Fruit fly (Drosophila melanogaster) whole organism, pupa: ENCODE measurements around the gene Chmp1.

Experiments used
- CG10348 ChIP-seq: fragments of 200-800 bp; sonication (Bioruptor generic); IDR thresholded peaks from 2 replicates; pipeline ENCODE4 v1.3.6; 2022; ENCODE audit warnings: missing biosample characterization, missing genetic modification characterization
- CG12605 ChIP-seq: fragments of 200-800 bp; sonication (Bioruptor generic); IDR thresholded peaks from 2 replicates; pipeline ENCODE4 v1.3.6; 2022; ENCODE audit warnings: missing biosample characterization, missing genetic modification characterization
- CG13204 ChIP-seq: fragments of 200-800 bp; sonication (Bioruptor generic); optimal IDR thresholded peaks from 2 replicates; lab custom pipeline; 2018; ENCODE audit warnings: missing biosample characterization, mild to moderate bottlenecking, missing genetic modification characterization, moderate library complexity
- CG14655 ChIP-seq: fragments of 200-800 bp; sonication (Bioruptor generic); optimal IDR thresholded peaks from 3 replicates; lab custom pipeline; 2017; ENCODE audit warnings: mild to moderate bottlenecking, missing biosample characterization, missing genetic modification reagents, missing genetic modification characterization
- CG15710 ChIP-seq: fragments of 200-800 bp; sonication (Bioruptor generic); optimal IDR thresholded peaks from 2 replicates; lab custom pipeline; 2018; ENCODE audit warnings: missing biosample characterization, mild to moderate bottlenecking, missing genetic modification characterization, moderate library complexity
- CG17806 ChIP-seq: fragments of 200-800 bp; sonication (Bioruptor generic); optimal IDR thresholded peaks from 2 replicates; lab custom pipeline; 2018; ENCODE audit warnings: missing biosample characterization, mild to moderate bottlenecking, missing genetic modification characterization, moderate library complexity
- CG32121 ChIP-seq: fragments of 200-800 bp; sonication (Bioruptor generic); IDR thresholded peaks from 2 replicates; pipeline ENCODE4 v1.3.6; 2022; ENCODE audit warnings: missing biosample characterization, missing genetic modification characterization
- CG34367 ChIP-seq: fragments of 200-800 bp; sonication (Bioruptor generic); optimal IDR thresholded peaks from 2 replicates; lab custom pipeline; 2018; ENCODE audit warnings: missing biosample characterization, mild to moderate bottlenecking, missing genetic modification characterization
- CG4496 ChIP-seq: fragments of 200-800 bp; sonication (Bioruptor generic); IDR thresholded peaks from 3 replicates; pipeline ENCODE4 v1.3.6; 2022; ENCODE audit warnings: missing biosample characterization, missing genetic modification characterization
- CG8159 ChIP-seq: fragments of 200-800 bp; sonication (Bioruptor generic); optimal IDR thresholded peaks from 3 replicates; lab custom pipeline; 2018; ENCODE audit warnings: missing biosample characterization, mild to moderate bottlenecking, missing genetic modification characterization, moderate library complexity
- CG8301 ChIP-seq: fragments of 200-800 bp; sonication (Bioruptor generic); optimal IDR thresholded peaks from 2 replicates; lab custom pipeline; 2018; ENCODE audit warnings: missing biosample characterization, mild to moderate bottlenecking, missing genetic modification characterization
- CG9948 ChIP-seq: fragments of 200-800 bp; sonication (Bioruptor generic); optimal IDR thresholded peaks from 2 replicates; lab custom pipeline; 2018; ENCODE audit warnings: missing biosample characterization, mild to moderate bottlenecking, missing genetic modification characterization, moderate library complexity
- D1 ChIP-seq: fragments of 200-800 bp; sonication (Bioruptor generic); optimal IDR thresholded peaks from 2 replicates; lab custom pipeline; 2018; ENCODE audit warnings: missing biosample characterization, mild to moderate bottlenecking, missing genetic modification characterization, moderate library complexity
- EcR ChIP-seq: fragments of 200-800 bp; sonication (Bioruptor generic); optimal IDR thresholded peaks from 3 replicates; lab custom pipeline; 2019; ENCODE audit warnings: missing biosample characterization, missing genetic modification characterization, mild to moderate bottlenecking, moderate library complexity, missing genetic modification reagents
- Ets98B ChIP-seq: fragments of 200-800 bp; sonication (Bioruptor generic); IDR thresholded peaks from 2 replicates; pipeline ENCODE4 v1.3.6; 2022; ENCODE audit warnings: missing biosample characterization, missing genetic modification characterization
- Pif1A ChIP-seq: fragments of 200-800 bp; sonication (Bioruptor generic); optimal IDR thresholded peaks from 3 replicates; lab custom pipeline; 2016; ENCODE audit warnings: missing biosample characterization, missing genetic modification characterization
- Pif1B ChIP-seq: fragments of 200-800 bp; sonication (Bioruptor generic); optimal IDR thresholded peaks from 3 replicates; lab custom pipeline; 2016; ENCODE audit warnings: missing biosample characterization, missing genetic modification characterization
- Snoo ChIP-seq: fragments of 200-800 bp; sonication (Bioruptor generic); optimal IDR thresholded peaks from 3 replicates; lab custom pipeline; 2017; ENCODE audit warnings: missing biosample characterization, mild to moderate bottlenecking, missing genetic modification characterization, inconsistent platforms
- fd96Ca ChIP-seq: fragments of 200-800 bp; sonication (Bioruptor generic); IDR thresholded peaks from 3 replicates; pipeline ENCODE4 v1.3.6; 2022; ENCODE audit warnings: missing biosample characterization, missing genetic modification characterization
- gl ChIP-seq: fragments of 200-800 bp; sonication (Bioruptor generic); optimal IDR thresholded peaks from 2 replicates; lab custom pipeline; 2018; ENCODE audit warnings: missing biosample characterization, mild to moderate bottlenecking, missing genetic modification characterization
- rn ChIP-seq: fragments of 200-800 bp; sonication (Bioruptor generic); IDR thresholded peaks from 2 replicates; pipeline ENCODE4 v1.3.6; 2022; ENCODE audit warnings: missing biosample characterization, missing genetic modification characterization

Chmp1 gene

dm6 chr3L:18643222-18643621 lies 40.6 kb downstream of the Chmp1 start:
- TF ChIP-seq CG17806: no peak
- TF ChIP-seq rn (GFP tag; lab: Robert Waterston, UW): no peak
- TF ChIP-seq CG32121 (GFP tag; lab: Robert Waterston, UW): no peak
- TF ChIP-seq CG13204 (GFP tag; lab: Kevin White, UChicago): no peak
- no peak for TF ChIP-seq CG10348
- no peak for TF ChIP-seq EcR (GFP tag; lab: Kevin White, UChicago)
- no peak for TF ChIP-seq Pif1B (GFP tag; lab: Kevin White, UChicago)
- TF ChIP-seq gl (tag; lab: Kevin White, UChicago): no peak
- no peak for TF ChIP-seq CG8159 (tag; lab: Kevin White, UChicago)
- TF ChIP-seq Ets98B (GFP tag; lab: Robert Waterston, UW): no peak
- TF ChIP-seq CG8301 (tag; lab: Kevin White, UChicago): no peak
- TF ChIP-seq Snoo: no peak
- TF ChIP-seq CG12605: no peak
- no peak for TF ChIP-seq CG9948 (tag; lab: Kevin White, UChicago)
- TF ChIP-seq Pif1A (GFP tag; lab: Kevin White, UChicago): no peak
- TF ChIP-seq CG4496 (GFP tag; lab: Robert Waterston, UW): no peak
- TF ChIP-seq fd96Ca (GFP tag; lab: Robert Waterston, UW): no peak
- TF ChIP-seq CG34367 (tag; lab: Kevin White, UChicago): no peak
- no peak for TF ChIP-seq CG15710
- no peak for TF ChIP-seq CG14655

dm6 chr3L:18640584-18641527 lies 43.0 kb downstream of the Chmp1 start:
- TF ChIP-seq CG13204 (GFP tag; lab: Kevin White, UChicago) (peak; percentile 45), CG8159 (tag; lab: Kevin White, UChicago) (peak; percentile 86), CG32121 (GFP tag; lab: Robert Waterston, UW) (peak; percentile 99), CG14655 (peak; percentile 96), CG15710 (peak; percentile 81), D1 (tag; lab: Kevin White, UChicago) (peak; percentile 15), CG34367 (tag; lab: Kevin White, UChicago) (peak; percentile 87), fd96Ca (GFP tag; lab: Robert Waterston, UW) (peak; percentile 96), CG8301 (tag; lab: Kevin White, UChicago) (peak; percentile 96), CG10348 (peak; percentile 94), CG4496 (GFP tag; lab: Robert Waterston, UW) (peak; percentile 99), Snoo (peak; percentile 87), CG12605 (peak; percentile 98), rn (GFP tag; lab: Robert Waterston, UW) (peak; percentile 99), Pif1B (GFP tag; lab: Kevin White, UChicago) (peak; percentile 82), CG9948 (tag; lab: Kevin White, UChicago) (peak; percentile 90), gl (tag; lab: Kevin White, UChicago) (peak; percentile 61), Pif1A (GFP tag; lab: Kevin White, UChicago) (peak; percentile 84), CG17806 (peak; percentile 83), Ets98B (GFP tag; lab: Robert Waterston, UW) (peak; percentile 99), EcR (GFP tag; lab: Kevin White, UChicago) (no peak)

dm6 chr3L:18638487-18638886 lies 45.4 kb downstream of the Chmp1 start:
- TF ChIP-seq CG8301 (tag; lab: Kevin White, UChicago) (peak; percentile 45), CG32121 (GFP tag; lab: Robert Waterston, UW) (no peak), Pif1B (GFP tag; lab: Kevin White, UChicago) (no peak), gl (tag; lab: Kevin White, UChicago) (no peak), CG14655 (peak; percentile 53), fd96Ca (GFP tag; lab: Robert Waterston, UW) (no peak), CG8159 (tag; lab: Kevin White, UChicago) (peak; percentile 1), Snoo (no peak), D1 (tag; lab: Kevin White, UChicago) (no peak), CG15710 (no peak), rn (GFP tag; lab: Robert Waterston, UW) (no peak), CG12605 (no peak), Ets98B (GFP tag; lab: Robert Waterston, UW) (no peak), CG9948 (tag; lab: Kevin White, UChicago) (no peak), CG13204 (GFP tag; lab: Kevin White, UChicago) (no peak), Pif1A (GFP tag; lab: Kevin White, UChicago) (peak; percentile 13)
- TF ChIP-seq, all 21 proteins: peak for 4

- no peak for TF ChIP-seq Snoo
- no peak for TF ChIP-seq CG10348
- no peak for TF ChIP-seq CG8159 (tag; lab: Kevin White, UChicago)
- no peak for TF ChIP-seq CG32121 (GFP tag; lab: Robert Waterston, UW)
- TF ChIP-seq CG13204 (GFP tag; lab: Kevin White, UChicago): no peak
- TF ChIP-seq rn (GFP tag; lab: Robert Waterston, UW): no peak
- no peak for TF ChIP-seq CG34367 (tag; lab: Kevin White, UChicago)
- TF ChIP-seq gl (tag; lab: Kevin White, UChicago): no peak
- no peak for TF ChIP-seq fd96Ca (GFP tag; lab: Robert Waterston, UW)
- no peak for TF ChIP-seq CG14655
- TF ChIP-seq EcR (GFP tag; lab: Kevin White, UChicago): no peak
- TF ChIP-seq CG9948 (tag; lab: Kevin White, UChicago): no peak
- no peak for TF ChIP-seq CG17806
- TF ChIP-seq D1 (tag; lab: Kevin White, UChicago): no peak
- no peak for TF ChIP-seq CG12605
- no peak for TF ChIP-seq Pif1B (GFP tag; lab: Kevin White, UChicago)
- no peak for TF ChIP-seq Pif1A (GFP tag; lab: Kevin White, UChicago)
- TF ChIP-seq CG4496 (GFP tag; lab: Robert Waterston, UW): no peak
- TF ChIP-seq CG8301 (tag; lab: Kevin White, UChicago): no peak
Observed at dm6 chr3L:18638043-18638442, 45.8 kb downstream of the Chmp1 start.
